Worm (Caenorhabditis elegans) whole organism, L4 larva: ENCODE data around the gene K01G5.8.

Experiments used
- D1046.2 ChIP-seq: fragments of 200-800 bp; sonication (Bioruptor generic); IDR thresholded peaks from 2 replicates; pipeline ENCODE4 v1.3.6; 2022; ENCODE audit warnings: missing genetic modification characterization, missing compliant biosample characterization
- ama-1 ChIP-seq: fragments of 150-350 bp; optimal IDR thresholded peaks from 2 replicates; lab custom pipeline; 2014; ENCODE audit warnings: inconsistent platforms, mixed read lengths
- ceh-28 ChIP-seq: fragments of 150-350 bp; optimal IDR thresholded peaks from 2 replicates; lab custom pipeline; 2014; ENCODE audit warnings: missing biosample characterization, missing genetic modification reagents, missing genetic modification characterization
- ctbp-1 ChIP-seq: fragments of 200-800 bp; sonication (Bioruptor generic); IDR thresholded peaks from 2 replicates; pipeline ENCODE4 v1.3.6; 2022; ENCODE audit warnings: missing genetic modification reagents, missing genetic modification characterization, missing compliant biosample characterization
- snpc-4 ChIP-seq: fragments of 150-350 bp; optimal IDR thresholded peaks from 2 replicates; lab custom pipeline; 2014; ENCODE audit warnings: missing biosample characterization, missing genetic modification characterization

DNA sequence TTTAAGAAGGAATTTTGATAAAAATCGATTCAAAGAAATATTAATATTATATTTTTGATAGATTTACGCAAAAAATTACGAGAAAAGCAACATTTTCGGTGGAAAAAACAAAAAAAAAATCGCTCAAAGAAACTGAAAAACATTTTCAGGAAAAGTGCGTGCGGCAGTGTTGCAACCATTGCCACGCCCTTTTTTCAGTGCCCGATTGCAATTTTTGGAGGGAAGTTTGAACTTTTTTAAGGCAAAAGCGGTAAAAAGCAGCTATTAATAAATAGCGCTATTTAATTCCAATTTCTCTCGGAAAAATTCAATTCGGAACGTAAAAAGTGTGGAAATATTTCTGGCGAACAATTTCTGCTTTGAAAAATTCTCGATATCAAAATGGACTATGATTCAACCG is 19.5 kb downstream of the K01G5.8 start:
- no peak for TF ChIP-seq ama-1 (lab: Kevin White, UChicago)
- TF ChIP-seq ceh-28 = no peak
- no peak for TF ChIP-seq ctbp-1
- no peak for TF ChIP-seq D1046.2 (GFP tag; lab: Robert Waterston, UW)
- TF ChIP-seq snpc-4 = no peak
